Fruit fly (Drosophila melanogaster): Measurements from ENCODE around the gene Strump.
A peak's percentile ranks its signal among the peaks of the same experiment; 100 is the strongest.

The Strump gene

dm6 chr3L:16161847-16162556 lies 40.2 kb downstream of the Strump start (continued):
- no peak for TF ChIP-seq ac (GFP tag; optimal IDR thresholded peaks at IDR 0.05)
- peak; percentile 6 for TF ChIP-seq CG33557 (GFP tag; optimal IDR thresholded peaks at IDR 0.05)
- no peak for TF ChIP-seq Lim3 (GFP tag; IDR thresholded peaks at IDR 0.05)
- peak in 1 of 2 experiments; percentile 9 for TF ChIP-seq insv (GFP tag; optimal IDR thresholded peaks at IDR 0.05)
- TF ChIP-seq sens (GFP tag) = peak; percentile 87
- TF ChIP-seq CG10147 (GFP tag; optimal IDR thresholded peaks at IDR 0.05) = peak; percentile 79
- peak; percentile 53 for TF ChIP-seq CG12299 (tag; optimal IDR thresholded peaks at IDR 0.05)
- peak; percentile 82 for TF ChIP-seq CG15269 (tag; optimal IDR thresholded peaks at IDR 0.05)
- peak; percentile 29 for TF ChIP-seq CG8281 (tag; optimal IDR thresholded peaks at IDR 0.05)
- TF ChIP-seq Nf-YB (GFP tag; optimal IDR thresholded peaks at IDR 0.05) = peak; percentile 53
- TF ChIP-seq pan (optimal IDR thresholded peaks at IDR 0.05) = no peak
- peak in 1 of 2 experiments; percentile 52 for TF ChIP-seq pan (GFP tag; optimal IDR thresholded peaks at IDR 0.05 in 1 of 2, IDR thresholded peaks at IDR 0.05 in 1 of 2)
- peak; percentile 70 for TF ChIP-seq fd96Cb (tag; optimal IDR thresholded peaks at IDR 0.05)
- TF ChIP-seq CG4617 (GFP tag; optimal IDR thresholded peaks at IDR 0.05; ENCODE audit: borderline replicate concordance) = no peak
- TF ChIP-seq vvl (GFP tag; IDR thresholded peaks at IDR 0.05) = peak; percentile 44
- TF ChIP-seq CG17385 (GFP tag; optimal IDR thresholded peaks at IDR 0.05) = peak; percentile 75
- no peak; the same call in 1 of the 2 replicates for TF ChIP-seq MBD-R2 (GFP tag; IDR thresholded peaks at IDR 0.05)
- no peak for TF ChIP-seq GATAe (GFP tag; conservative IDR thresholded peaks at IDR 0.05)
- no peak for TF ChIP-seq HLH4C (GFP tag; IDR thresholded peaks at IDR 0.05; ENCODE audit: partially characterized antibody)
- TF ChIP-seq run (tag; optimal IDR thresholded peaks at IDR 0.05) = peak; percentile 23
- TF ChIP-seq CG3065 (GFP tag; optimal IDR thresholded peaks at IDR 0.05) = no peak
- peak; percentile 64 for TF ChIP-seq lmd (GFP tag; IDR thresholded peaks at IDR 0.05)
- peak; percentile 43 to 62 for TF ChIP-seq Pdp1 (GFP tag; optimal IDR thresholded peaks at IDR 0.05)
- TF ChIP-seq mld (GFP tag; IDR thresholded peaks at IDR 0.05; ENCODE audit: partially characterized antibody) = no peak
- no peak for TF ChIP-seq HLHmδ (GFP tag; optimal IDR thresholded peaks at IDR 0.05)
- TF ChIP-seq Bteb2 (GFP tag; optimal IDR thresholded peaks at IDR 0.05) = peak; percentile 55
- TF ChIP-seq B-H1 (GFP tag; IDR thresholded peaks at IDR 0.05) = peak; percentile 27; the same call in 1 of the 3 replicates
- peak; percentile 72 for TF ChIP-seq CG1832 (GFP tag; optimal IDR thresholded peaks at IDR 0.05)
- TF ChIP-seq so (GFP tag; IDR thresholded peaks at IDR 0.05) = peak; percentile 87
- no peak for TF ChIP-seq Dfd (GFP tag; optimal IDR thresholded peaks at IDR 0.05)
- no peak for TF ChIP-seq Dip2 (GFP tag; IDR thresholded peaks at IDR 0.05)
- TF ChIP-seq Poxn (GFP tag; IDR thresholded peaks at IDR 0.05) = no peak
- no peak for TF ChIP-seq stwl (tag; optimal IDR thresholded peaks at IDR 0.05)
- TF ChIP-seq gcm (GFP tag; optimal IDR thresholded peaks at IDR 0.05) = peak; percentile 67
- TF ChIP-seq CG6654 (GFP tag; optimal IDR thresholded peaks at IDR 0.05) = no peak
- TF ChIP-seq luna (GFP tag; optimal IDR thresholded peaks at IDR 0.05) = no peak
- peak; percentile 58 for TF ChIP-seq Ptx1 (GFP tag; IDR thresholded peaks at IDR 0.05)
- peak; percentile 43 for TF ChIP-seq CG4328 (GFP tag; optimal IDR thresholded peaks at IDR 0.05)
- TF ChIP-seq Hmx (GFP tag; optimal IDR thresholded peaks at IDR 0.05) = peak; percentile 8
- TF ChIP-seq CG9797 (GFP tag; optimal IDR thresholded peaks at IDR 0.05) = no peak
- TF ChIP-seq CG11696 (GFP tag; IDR thresholded peaks at IDR 0.05) = peak; percentile 88
- no peak for TF ChIP-seq gcm2 (GFP tag; optimal IDR thresholded peaks at IDR 0.05)
- peak; percentile 76 for TF ChIP-seq nau (GFP tag; optimal IDR thresholded peaks at IDR 0.05)
- no peak for TF ChIP-seq ems (GFP tag; optimal IDR thresholded peaks at IDR 0.05)
- TF ChIP-seq CG2129 (GFP tag; IDR thresholded peaks at IDR 0.05; ENCODE audit: partially characterized antibody) = no peak
- no peak; the same call in 1 of the 2 replicates for TF ChIP-seq sob (GFP tag; IDR thresholded peaks at IDR 0.05)
- TF ChIP-seq jumu (GFP tag; optimal IDR thresholded peaks at IDR 0.05) = peak; percentile 44
- no peak; the same call in 2 of the 3 replicates for TF ChIP-seq CG11560 (tag; IDR thresholded peaks at IDR 0.05)
- peak; percentile 59 for TF ChIP-seq slp2 (GFP tag; optimal IDR thresholded peaks at IDR 0.05)
- no peak for TF ChIP-seq p53 (GFP tag; optimal IDR thresholded peaks at IDR 0.05)
